In genomic region chr2L:901363-901762, dm6 we compare ENCODE assay signal across 1 fruit fly cellular context.
TF ChIP-seq lines count a peak whose summit lies in the region.
"Not testable (repeated sequence)": the region's sequence is repeated elsewhere in the genome, so short reads cannot be mapped to it uniquely, and the experiment has no call there.

No protein-coding gene starts in this region.

TF ChIP-seq in whole organism, embryonic, 481 proteins besides CTCF, POLR2A, EP300 and RAD21 (continued from another document and continues in another):
- TF ChIP-seq Gug (GFP tag; IDR thresholded peaks at IDR 0.05; lab: Robert Waterston, UW) = 0 out of 4 replicates have a peak, but pooled peaks have one; percentile 13
- TF ChIP-seq inv (GFP tag; IDR thresholded peaks at IDR 0.05; lab: Robert Waterston, UW; ENCODE audit: partially characterized antibody) = 0 out of 2 replicates have a peak, but pooled peaks have one; percentile 14
- TF ChIP-seq dmrt11E (tag; optimal IDR thresholded peaks at IDR 0.05; lab: Kevin White, UChicago) = peak; percentile 59
- TF ChIP-seq gem (tag; optimal IDR thresholded peaks at IDR 0.05; lab: Kevin White, UChicago) = peak; percentile 15
- TF ChIP-seq lilli (GFP tag; optimal IDR thresholded peaks at IDR 0.05; lab: Kevin White, UChicago) = peak; percentile 49
- peak; percentile 28 for TF ChIP-seq CG8089 (GFP tag; optimal IDR thresholded peaks at IDR 0.05; lab: Kevin White, UChicago)
- TF ChIP-seq dysf (GFP tag; IDR thresholded peaks at IDR 0.05; lab: Robert Waterston, UW) = 0 out of 3 replicates have a peak, but pooled peaks have one; percentile 10
- TF ChIP-seq MTF-1 (GFP tag; optimal IDR thresholded peaks at IDR 0.05; lab: Kevin White, UChicago; ENCODE audit: borderline replicate concordance) = peak; percentile 1
- peak; percentile 52 for TF ChIP-seq CG42726 (GFP tag; IDR thresholded peaks at IDR 0.05; lab: Robert Waterston, UW; ENCODE audit: partially characterized antibody)
- peak; percentile 37 for TF ChIP-seq Neu2 (GFP tag; optimal IDR thresholded peaks at IDR 0.05; lab: Kevin White, UChicago; ENCODE audit: borderline replicate concordance)
- peak; percentile 53; the same call in 1 of the 2 replicates for TF ChIP-seq amos (GFP tag; IDR thresholded peaks at IDR 0.05; lab: Robert Waterston, UW; ENCODE audit: partially characterized antibody)
- peak; percentile 25 for TF ChIP-seq CG15479 (GFP tag; optimal IDR thresholded peaks at IDR 0.05; lab: Kevin White, UChicago)
- TF ChIP-seq tin (GFP tag; optimal IDR thresholded peaks at IDR 0.05; lab: Kevin White, UChicago) = peak; percentile 7
- peak; percentile 57; the same call in 1 of the 3 replicates for TF ChIP-seq Opbp (GFP tag; IDR thresholded peaks at IDR 0.05; lab: Robert Waterston, UW; ENCODE audit: partially characterized antibody)
- 0 out of 2 replicates have a peak, but pooled peaks have one; percentile 16 for TF ChIP-seq Awh (GFP tag; IDR thresholded peaks at IDR 0.05; lab: Robert Waterston, UW)
- TF ChIP-seq Ssrp (tag; optimal IDR thresholded peaks at IDR 0.05; lab: Kevin White, UChicago) = peak; percentile 10
- TF ChIP-seq CoRest (tag; optimal IDR thresholded peaks at IDR 0.05; lab: Kevin White, UChicago) = peak; percentile 20
- TF ChIP-seq CG16863 (GFP tag; optimal IDR thresholded peaks at IDR 0.05; lab: Kevin White, UChicago) = peak; percentile 9
- peak; percentile 32; the same call in 1 of the 2 replicates for TF ChIP-seq vvl (GFP tag; IDR thresholded peaks at IDR 0.05; lab: Robert Waterston, UW)
- TF ChIP-seq nmo (GFP tag; optimal IDR thresholded peaks at IDR 0.05; lab: Kevin White, UChicago) = peak; percentile 61
- TF ChIP-seq unpg (GFP tag; optimal IDR thresholded peaks at IDR 0.05; lab: Kevin White, UChicago) = peak; percentile 14
- peak; percentile 39 for TF ChIP-seq Atf3 (GFP tag; optimal IDR thresholded peaks at IDR 0.05; lab: Kevin White, UChicago)
- peak; percentile 10 for TF ChIP-seq CG13624 (GFP tag; optimal IDR thresholded peaks at IDR 0.05; lab: Kevin White, UChicago)
- TF ChIP-seq Hr51 (GFP tag; optimal IDR thresholded peaks at IDR 0.05; lab: Kevin White, UChicago) = peak in 1 of 2 experiments; percentile 16
- TF ChIP-seq D19A (tag; optimal IDR thresholded peaks at IDR 0.05; lab: Kevin White, UChicago) = peak; percentile 5
- peak; percentile 41 for TF ChIP-seq Camta (GFP tag; optimal IDR thresholded peaks at IDR 0.05; lab: Kevin White, UChicago)
- 0 out of 2 replicates have a peak, but pooled peaks have one; percentile 15 for TF ChIP-seq ssp (GFP tag; IDR thresholded peaks at IDR 0.05; lab: Robert Waterston, UW)
- peak; percentile 64; the same call in 1 of the 3 replicates for TF ChIP-seq otp (GFP tag; IDR thresholded peaks at IDR 0.05; lab: Robert Waterston, UW)
- peak; percentile 47 for TF ChIP-seq CG2712 (tag; optimal IDR thresholded peaks at IDR 0.05; lab: Kevin White, UChicago)
- TF ChIP-seq pnt (GFP tag; optimal IDR thresholded peaks at IDR 0.05; lab: Kevin White, UChicago) = peak; percentile 0
- TF ChIP-seq Stat92E (GFP tag; optimal IDR thresholded peaks at IDR 0.05; lab: Kevin White, UChicago) = peak in 1 of 3 experiments; percentile 90
- TF ChIP-seq tap (tag; optimal IDR thresholded peaks at IDR 0.05; lab: Kevin White, UChicago) = peak; percentile 23
- peak; percentile 12 for TF ChIP-seq dm (GFP tag; optimal IDR thresholded peaks at IDR 0.05; lab: Kevin White, UChicago)
- peak; percentile 24 for TF ChIP-seq NC2α (GFP tag; optimal IDR thresholded peaks at IDR 0.05; lab: Kevin White, UChicago)
- TF ChIP-seq peb (GFP tag; IDR thresholded peaks at IDR 0.05; lab: Robert Waterston, UW) = peak; percentile 48; the same call in 1 of the 2 replicates
- 0 out of 2 replicates have a peak, but pooled peaks have one; percentile 28 for TF ChIP-seq CG4730 (GFP tag; IDR thresholded peaks at IDR 0.05; lab: Robert Waterston, UW)
- peak; percentile 3 for TF ChIP-seq HLH54F (GFP tag; optimal IDR thresholded peaks at IDR 0.05; lab: Kevin White, UChicago)
- TF ChIP-seq sisA (GFP tag; IDR thresholded peaks at IDR 0.05; lab: Robert Waterston, UW) = 0 out of 2 replicates have a peak, but pooled peaks have one; percentile 27
- peak; percentile 63 for TF ChIP-seq ci (GFP tag; IDR thresholded peaks at IDR 0.05; lab: Robert Waterston, UW)
- TF ChIP-seq stwl (tag; optimal IDR thresholded peaks at IDR 0.05; lab: Kevin White, UChicago) = peak; percentile 1
- TF ChIP-seq CG10267 (tag; optimal IDR thresholded peaks at IDR 0.05; lab: Kevin White, UChicago) = peak; percentile 10
- peak; percentile 33 for TF ChIP-seq kni (GFP tag; optimal IDR thresholded peaks at IDR 0.05; lab: Kevin White, UChicago)
- TF ChIP-seq CG2202 (tag; optimal IDR thresholded peaks at IDR 0.05; lab: Kevin White, UChicago) = peak; percentile 2
- peak; percentile 34 for TF ChIP-seq CG3407 (GFP tag; optimal IDR thresholded peaks at IDR 0.05; lab: Kevin White, UChicago)
- 0 out of 2 replicates have a peak, but pooled peaks have one; percentile 24 for TF ChIP-seq HLH3B (GFP tag; IDR thresholded peaks at IDR 0.05; lab: Robert Waterston, UW)
- peak; percentile 30 for TF ChIP-seq CG4424 (GFP tag; optimal IDR thresholded peaks at IDR 0.05; lab: Kevin White, UChicago)
- TF ChIP-seq gt (GFP tag; IDR thresholded peaks at IDR 0.05; lab: Robert Waterston, UW) = peak; percentile 23; the same call in 1 of the 2 replicates
- TF ChIP-seq zfh1 (GFP tag; IDR thresholded peaks at IDR 0.05; lab: Robert Waterston, UW) = peak; percentile 75
- TF ChIP-seq CG16813 (GFP tag; IDR thresholded peaks at IDR 0.05; lab: Robert Waterston, UW; ENCODE audit: partially characterized antibody) = peak; percentile 23; the same call in 1 of the 3 replicates
- peak; percentile 63 for TF ChIP-seq CG17328 (GFP tag; IDR thresholded peaks at IDR 0.05; lab: Robert Waterston, UW)
- not testable (repeated sequence) for TF ChIP-seq lov, prd (optimal IDR thresholded peaks at IDR 0.05; lab: Kevin White, UChicago)
- peak; percentile 18; the same call in 1 of the 3 replicates for TF ChIP-seq lov (GFP tag; IDR thresholded peaks at IDR 0.05; lab: Robert Waterston, UW)
- TF ChIP-seq ewg (GFP tag; optimal IDR thresholded peaks at IDR 0.05; lab: Kevin White, UChicago) = peak; percentile 11
- TF ChIP-seq dpn (GFP tag; optimal IDR thresholded peaks at IDR 0.05; lab: Kevin White, UChicago) = peak in 1 of 2 experiments; percentile 40
- peak; percentile 36; the same call in 2 of the 3 replicates for TF ChIP-seq CG17361 (GFP tag; IDR thresholded peaks at IDR 0.05; lab: Robert Waterston, UW)
- TF ChIP-seq CG1024 (GFP tag; IDR thresholded peaks at IDR 0.05; lab: Robert Waterston, UW) = peak; percentile 60
- TF ChIP-seq ken (GFP tag; IDR thresholded peaks at IDR 0.05; lab: Robert Waterston, UW) = peak; percentile 75; the same call in 2 of the 3 replicates
- peak; percentile 90 for TF ChIP-seq Med (GFP tag; lab: Kevin White, UChicago)
- peak; percentile 75; the same call in 1 of the 2 replicates for TF ChIP-seq chm (GFP tag; IDR thresholded peaks at IDR 0.05; lab: Robert Waterston, UW)
- TF ChIP-seq gsb-n (tag; optimal IDR thresholded peaks at IDR 0.05; lab: Kevin White, UChicago) = peak; percentile 40
- TF ChIP-seq knrl (GFP tag; IDR thresholded peaks at IDR 0.05; lab: Robert Waterston, UW; ENCODE audit: partially characterized antibody) = peak; percentile 64; the same call in 1 of the 3 replicates
- TF ChIP-seq CG8290 (GFP tag; optimal IDR thresholded peaks at IDR 0.05; lab: Kevin White, UChicago) = peak; percentile 25
- TF ChIP-seq CG8290 (tag; optimal IDR thresholded peaks at IDR 0.05; lab: Kevin White, UChicago) = peak in 1 of 2 experiments; percentile 36
- TF ChIP-seq ase (GFP tag; IDR thresholded peaks at IDR 0.05; lab: Robert Waterston, UW) = 0 out of 3 replicates have a peak, but pooled peaks have one; percentile 25
- TF ChIP-seq CG33213 (GFP tag; optimal IDR thresholded peaks at IDR 0.05; lab: Kevin White, UChicago) = peak; percentile 42
- TF ChIP-seq CG1647 (GFP tag; optimal IDR thresholded peaks at IDR 0.05; lab: Kevin White, UChicago) = peak; percentile 34
- peak; percentile 52 for TF ChIP-seq CG11504 (tag; optimal IDR thresholded peaks at IDR 0.05; lab: Kevin White, UChicago)
- peak; percentile 80 for TF ChIP-seq pros (GFP tag; optimal IDR thresholded peaks at IDR 0.05; lab: Kevin White, UChicago)
- peak; percentile 73 for TF ChIP-seq Xrp1 (GFP tag; IDR thresholded peaks at IDR 0.05; lab: Robert Waterston, UW)
- peak; percentile 30 for TF ChIP-seq bab2 (GFP tag; optimal IDR thresholded peaks at IDR 0.05; lab: Kevin White, UChicago)
- TF ChIP-seq CG17359 (tag; optimal IDR thresholded peaks at IDR 0.05; lab: Kevin White, UChicago) = peak; percentile 53
- TF ChIP-seq CG14710 (tag; optimal IDR thresholded peaks at IDR 0.05; lab: Kevin White, UChicago) = peak; percentile 17
- peak; percentile 34 for TF ChIP-seq twi (tag; optimal IDR thresholded peaks at IDR 0.05; lab: Kevin White, UChicago)
- peak in 1 of 2 experiments; percentile 9 for TF ChIP-seq insv (GFP tag; optimal IDR thresholded peaks at IDR 0.05; lab: Kevin White, UChicago)
- peak; percentile 30; the same call in 1 of the 2 replicates for TF ChIP-seq onecut (GFP tag; IDR thresholded peaks at IDR 0.05; lab: Robert Waterston, UW)
- 0 out of 2 replicates have a peak, but pooled peaks have one; percentile 30 for TF ChIP-seq CG5953 (GFP tag; IDR thresholded peaks at IDR 0.05; lab: Robert Waterston, UW)
- peak; percentile 18 for TF ChIP-seq CG6254 (GFP tag; optimal IDR thresholded peaks at IDR 0.05; lab: Kevin White, UChicago)
- TF ChIP-seq CG2678 (tag; optimal IDR thresholded peaks at IDR 0.05; lab: Kevin White, UChicago) = peak; percentile 24
- TF ChIP-seq hb (GFP tag; IDR thresholded peaks at IDR 0.05; lab: Robert Waterston, UW; ENCODE audit: partially characterized antibody) = 0 out of 3 replicates have a peak, but pooled peaks have one; percentile 34
- TF ChIP-seq pum (GFP tag; optimal IDR thresholded peaks at IDR 0.05; lab: Kevin White, UChicago) = peak; percentile 31
- TF ChIP-seq nerfin-1 (tag; optimal IDR thresholded peaks at IDR 0.05; lab: Kevin White, UChicago) = peak; percentile 16
- TF ChIP-seq Blimp-1 (GFP tag; optimal IDR thresholded peaks at IDR 0.05; lab: Kevin White, UChicago) = peak; percentile 23
- peak; percentile 72 for TF ChIP-seq CG33557 (GFP tag; optimal IDR thresholded peaks at IDR 0.05; lab: Kevin White, UChicago)
- peak; percentile 66 for TF ChIP-seq CG10959 (GFP tag; IDR thresholded peaks at IDR 0.05; lab: Robert Waterston, UW)
- peak; percentile 31 for TF ChIP-seq CG7786 (GFP tag; optimal IDR thresholded peaks at IDR 0.05; lab: Kevin White, UChicago)
- peak; percentile 17 for TF ChIP-seq CG1529 (GFP tag; optimal IDR thresholded peaks at IDR 0.05; lab: Kevin White, UChicago)
- TF ChIP-seq ara (GFP tag; IDR thresholded peaks at IDR 0.05; lab: Robert Waterston, UW) = peak; percentile 25; the same call in 1 of the 2 replicates
- TF ChIP-seq CG8944 (GFP tag; optimal IDR thresholded peaks at IDR 0.05; lab: Kevin White, UChicago) = peak; percentile 48
- peak; percentile 63 for TF ChIP-seq prd (GFP tag; IDR thresholded peaks at IDR 0.05; lab: Robert Waterston, UW)
- peak; percentile 89 for TF ChIP-seq sens (GFP tag; lab: Kevin White, UChicago)
- peak; percentile 7 for TF ChIP-seq Sox102F (GFP tag; optimal IDR thresholded peaks at IDR 0.05; lab: Kevin White, UChicago)
- peak; percentile 43 for TF ChIP-seq CG17829 (tag; optimal IDR thresholded peaks at IDR 0.05; lab: Kevin White, UChicago)
- TF ChIP-seq chn (GFP tag; optimal IDR thresholded peaks at IDR 0.05; lab: Kevin White, UChicago) = peak; percentile 32
- TF ChIP-seq Hr78 (GFP tag; optimal IDR thresholded peaks at IDR 0.05; lab: Kevin White, UChicago) = peak in 1 of 2 experiments; percentile 29
- peak; percentile 29 for TF ChIP-seq HLHmδ (GFP tag; optimal IDR thresholded peaks at IDR 0.05; lab: Kevin White, UChicago)
- TF ChIP-seq her (GFP tag; optimal IDR thresholded peaks at IDR 0.05; lab: Kevin White, UChicago) = peak; percentile 23
- TF ChIP-seq fd102C (GFP tag; optimal IDR thresholded peaks at IDR 0.05; lab: Kevin White, UChicago) = peak; percentile 36
- TF ChIP-seq zen (tag; optimal IDR thresholded peaks at IDR 0.05; lab: Kevin White, UChicago) = peak; percentile 58
- TF ChIP-seq oc (tag; optimal IDR thresholded peaks at IDR 0.05; lab: Kevin White, UChicago) = peak; percentile 27
- peak; percentile 19; the same call in 1 of the 2 replicates for TF ChIP-seq CG32772 (GFP tag; IDR thresholded peaks at IDR 0.05; lab: Robert Waterston, UW)
- TF ChIP-seq CG14441 (GFP tag; IDR thresholded peaks at IDR 0.05; lab: Robert Waterston, UW) = 0 out of 2 replicates have a peak, but pooled peaks have one; percentile 26
- TF ChIP-seq Elba2 (GFP tag; optimal IDR thresholded peaks at IDR 0.05; lab: Kevin White, UChicago) = peak; percentile 45
- peak; percentile 1 for TF ChIP-seq Hsf (GFP tag; optimal IDR thresholded peaks at IDR 0.05; lab: Kevin White, UChicago)
- TF ChIP-seq CG2875 (GFP tag; optimal IDR thresholded peaks at IDR 0.05; lab: Kevin White, UChicago) = peak; percentile 39
- peak; percentile 17 for TF ChIP-seq Bdp1 (GFP tag; optimal IDR thresholded peaks at IDR 0.05; lab: Kevin White, UChicago)
- peak; percentile 7 for TF ChIP-seq CG11398 (GFP tag; optimal IDR thresholded peaks at IDR 0.05; lab: Kevin White, UChicago)
- TF ChIP-seq CG6272 (GFP tag; IDR thresholded peaks at IDR 0.05; lab: Robert Waterston, UW) = peak; percentile 26; the same call in 1 of the 2 replicates
- peak; percentile 17 for TF ChIP-seq grau (tag; optimal IDR thresholded peaks at IDR 0.05; lab: Kevin White, UChicago)
- peak; percentile 23; the same call in 1 of the 3 replicates for TF ChIP-seq z (GFP tag; IDR thresholded peaks at IDR 0.05; lab: Robert Waterston, UW)
- TF ChIP-seq Pdp1 (GFP tag; optimal IDR thresholded peaks at IDR 0.05; lab: Kevin White, UChicago) = peak in 1 of 2 experiments; percentile 28
- TF ChIP-seq CG4360 (GFP tag; IDR thresholded peaks at IDR 0.05; lab: Robert Waterston, UW) = peak; percentile 63
- TF ChIP-seq btn (GFP tag; optimal IDR thresholded peaks at IDR 0.05; lab: Kevin White, UChicago) = peak; percentile 54
- TF ChIP-seq gce (GFP tag; IDR thresholded peaks at IDR 0.05; lab: Robert Waterston, UW) = peak; percentile 46; the same call in 1 of the 3 replicates
- TF ChIP-seq Scr (GFP tag; IDR thresholded peaks at IDR 0.05; lab: Robert Waterston, UW; ENCODE audit: partially characterized antibody) = 0 out of 2 replicates have a peak, but pooled peaks have one; percentile 27
- TF ChIP-seq Mes4 (GFP tag; optimal IDR thresholded peaks at IDR 0.05; lab: Kevin White, UChicago) = peak; percentile 21
- TF ChIP-seq Jarid2 (GFP tag; optimal IDR thresholded peaks at IDR 0.05; lab: Kevin White, UChicago) = peak; percentile 49
- TF ChIP-seq bbx (GFP tag; IDR thresholded peaks at IDR 0.05; lab: Robert Waterston, UW; ENCODE audit: partially characterized antibody) = peak; percentile 62; the same call in 1 of the 2 replicates
- TF ChIP-seq dmrt99B (tag; optimal IDR thresholded peaks at IDR 0.05; lab: Kevin White, UChicago) = peak; percentile 36
- peak; percentile 51 for TF ChIP-seq CG18262 (tag; optimal IDR thresholded peaks at IDR 0.05; lab: Kevin White, UChicago)
